Worm (Caenorhabditis elegans) whole organism, L1 larva: ENCODE data around the gene puf-9.

ENCODE experiments used
- C34B4.2 ChIP-seq: sonication (generic microtip); optimal IDR thresholded peaks from 2 replicates; lab custom pipeline; 2017; ENCODE audit warnings: mild to moderate bottlenecking, missing genetic modification characterization, missing compliant biosample characterization
- F16B12.6 ChIP-seq: fragments of 150-350 bp; optimal IDR thresholded peaks from 2 replicates; lab custom pipeline; 2014; ENCODE audit warnings: missing biosample characterization, missing genetic modification characterization
- aha-1 ChIP-seq: fragments of 150-350 bp; optimal IDR thresholded peaks from 2 replicates; lab custom pipeline; 2014; ENCODE audit warnings: missing biosample characterization, missing genetic modification characterization
- blmp-1 ChIP-seq: fragments of 150-350 bp; optimal IDR thresholded peaks from 2 replicates; lab custom pipeline; 2014; ENCODE audit warnings: missing biosample characterization, missing genetic modification characterization
- ceh-8 ChIP-seq: fragments of 200-800 bp; sonication (Bioruptor generic); optimal IDR thresholded peaks from 2 replicates; lab custom pipeline; 2018; ENCODE audit warnings: mild to moderate bottlenecking, missing genetic modification characterization, moderate library complexity, missing compliant biosample characterization
- ceh-90 ChIP-seq: sonication (generic microtip); optimal IDR thresholded peaks from 2 replicates; lab custom pipeline; 2016; ENCODE audit warnings: missing genetic modification characterization, missing compliant biosample characterization
- ces-1 ChIP-seq: fragments of 150-350 bp; optimal IDR thresholded peaks from 2 replicates; lab custom pipeline; 2014; ENCODE audit warnings: missing biosample characterization, missing genetic modification reagents, missing genetic modification characterization
- elt-3 ChIP-seq, 6 experiments: fragments of 150-350 bp in 1 of 6; sonication (generic microtip); optimal IDR thresholded peaks; 2 replicates each; lab custom pipeline; 2017 to 2018; ENCODE audit warnings: missing biosample characterization in 6 of 6, missing genetic modification characterization in 6 of 6, inconsistent platforms in 1 of 6
- fkh-10 ChIP-seq: sonication (generic microtip); optimal IDR thresholded peaks from 2 replicates; lab custom pipeline; 2017; ENCODE audit warnings: missing biosample characterization, missing genetic modification reagents, missing genetic modification characterization
- fkh-4 ChIP-seq: sonication (generic microtip); optimal IDR thresholded peaks from 2 replicates; lab custom pipeline; 2016; ENCODE audit warnings: missing compliant biosample characterization, missing genetic modification characterization, borderline replicate concordance
- fkh-8 ChIP-seq: sonication (generic microtip); optimal IDR thresholded peaks from 2 replicates; lab custom pipeline; 2016; ENCODE audit warnings: mild to moderate bottlenecking, missing genetic modification characterization, missing compliant biosample characterization
- fos-1 ChIP-seq: fragments of 150-350 bp; optimal IDR thresholded peaks from 2 replicates; lab custom pipeline; 2014; ENCODE audit warnings: missing biosample characterization, missing genetic modification characterization
- grh-1 ChIP-seq: fragments of 200-800 bp; sonication (Bioruptor generic); IDR thresholded peaks from 2 replicates; pipeline ENCODE4 v1.3.6; 2022; ENCODE audit warnings: missing genetic modification reagents, missing genetic modification characterization, missing compliant biosample characterization
- hlh-17 ChIP-seq: fragments of 200-800 bp; sonication (Bioruptor generic); optimal IDR thresholded peaks from 2 replicates; lab custom pipeline; 2018; ENCODE audit warnings: missing genetic modification characterization, mild to moderate bottlenecking, missing compliant biosample characterization, moderate library complexity, borderline replicate concordance
- hpl-2 ChIP-seq: fragments of 150-350 bp; optimal IDR thresholded peaks from 2 replicates; lab custom pipeline; 2014; ENCODE audit warnings: missing biosample characterization, missing genetic modification reagents, missing genetic modification characterization
- irx-1 ChIP-seq: sonication (generic microtip); optimal IDR thresholded peaks from 2 replicates; lab custom pipeline; 2016; ENCODE audit warnings: missing genetic modification characterization, missing compliant biosample characterization
- isw-1 ChIP-seq: fragments of 200-800 bp; sonication (Bioruptor generic); IDR thresholded peaks from 2 replicates; pipeline ENCODE4 v1.3.6; 2022; ENCODE audit warnings: missing genetic modification characterization, missing compliant biosample characterization
- jun-1 ChIP-seq: fragments of 150-350 bp; optimal IDR thresholded peaks from 2 replicates; lab custom pipeline; 2014; ENCODE audit warnings: missing biosample characterization, missing genetic modification reagents, missing genetic modification characterization
- lin-13 ChIP-seq: fragments of 150-350 bp; optimal IDR thresholded peaks from 2 replicates; lab custom pipeline; 2014; ENCODE audit warnings: missing biosample characterization, missing genetic modification reagents, missing genetic modification characterization
- lin-14 ChIP-seq: fragments of 200-800 bp; sonication (Bioruptor generic); optimal IDR thresholded peaks from 2 replicates; lab custom pipeline; 2018; ENCODE audit warnings: mild to moderate bottlenecking, missing genetic modification characterization, moderate library complexity, missing compliant biosample characterization
- lin-15B ChIP-seq: fragments of 150-350 bp; sonication (generic microtip); optimal IDR thresholded peaks from 3 replicates; lab custom pipeline; 2014; ENCODE audit warnings: missing biosample characterization, missing genetic modification characterization
- lir-3 ChIP-seq: sonication (generic microtip); optimal IDR thresholded peaks from 2 replicates; lab custom pipeline; 2016; ENCODE audit warnings: mild to moderate bottlenecking, missing genetic modification characterization, moderate library complexity, missing compliant biosample characterization; ENCODE audit not compliant: poor library complexity
- lsy-2 ChIP-seq, 2 experiments: fragments of 150-350 bp; optimal IDR thresholded peaks; 2 replicates each; lab custom pipeline; 2014; ENCODE audit warnings: missing biosample characterization in 2 of 2, missing genetic modification characterization in 2 of 2
- mdl-1 ChIP-seq, 2 experiments: fragments of 150-350 bp; optimal IDR thresholded peaks; 2 replicates each; lab custom pipeline; 2014 to 2017; ENCODE audit warnings: missing biosample characterization in 2 of 2, missing genetic modification characterization in 2 of 2, inconsistent platforms in 1 of 2
- mep-1 ChIP-seq: fragments of 150-350 bp; optimal IDR thresholded peaks from 2 replicates; lab custom pipeline; 2014; ENCODE audit warnings: missing biosample characterization, missing genetic modification characterization
- nhr-11 ChIP-seq: fragments of 150-350 bp; optimal IDR thresholded peaks from 2 replicates; lab custom pipeline; 2014; ENCODE audit warnings: missing biosample characterization, missing genetic modification characterization
- nhr-12 ChIP-seq: sonication (generic microtip); optimal IDR thresholded peaks from 2 replicates; lab custom pipeline; 2017; ENCODE audit warnings: missing biosample characterization, missing genetic modification characterization
- nhr-19 ChIP-seq: fragments of 200-800 bp; sonication (Bioruptor generic); conservative IDR thresholded peaks from 2 replicates; pipeline ENCODE4 v1.3.6; 2022; ENCODE audit warnings: missing genetic modification characterization, missing compliant biosample characterization
- nhr-20 ChIP-seq: sonication (generic microtip); optimal IDR thresholded peaks from 2 replicates; lab custom pipeline; 2016; ENCODE audit warnings: mild to moderate bottlenecking, missing genetic modification characterization, missing compliant biosample characterization
- nhr-237 ChIP-seq: fragments of 150-350 bp; optimal IDR thresholded peaks from 2 replicates; lab custom pipeline; 2014; ENCODE audit warnings: missing biosample characterization, missing genetic modification characterization
- nhr-28 ChIP-seq: fragments of 150-350 bp; optimal IDR thresholded peaks from 2 replicates; lab custom pipeline; 2014; ENCODE audit warnings: missing biosample characterization, missing genetic modification characterization
- nhr-47 ChIP-seq: sonication (generic microtip); optimal IDR thresholded peaks from 2 replicates; lab custom pipeline; 2016; ENCODE audit warnings: mild to moderate bottlenecking, missing genetic modification characterization, moderate library complexity, missing compliant biosample characterization
- nhr-71 ChIP-seq: sonication (generic microtip); optimal IDR thresholded peaks from 2 replicates; lab custom pipeline; 2016; ENCODE audit warnings: mild to moderate bottlenecking, missing genetic modification characterization, moderate library complexity, missing compliant biosample characterization
- nhr-85 ChIP-seq: sonication (generic microtip); peaks from one replicate; lab custom pipeline; 2016; ENCODE audit warnings: missing genetic modification characterization, inconsistent platforms, missing compliant biosample characterization
- nhr-90 ChIP-seq: sonication (generic microtip); optimal IDR thresholded peaks from 2 replicates; lab custom pipeline; 2016; ENCODE audit warnings: mild to moderate bottlenecking, missing genetic modification characterization, missing compliant biosample characterization; ENCODE audit not compliant: poor library complexity
- pag-3 ChIP-seq: sonication (generic microtip); optimal IDR thresholded peaks from 2 replicates; lab custom pipeline; 2017; ENCODE audit warnings: missing genetic modification characterization, mild to moderate bottlenecking, missing compliant biosample characterization, antibody characterized with exemption, borderline replicate concordance; ENCODE audit not compliant: insufficient read depth
- pqm-1 ChIP-seq: sonication (generic microtip); optimal IDR thresholded peaks from 3 replicates; lab custom pipeline; 2017; ENCODE audit warnings: missing biosample characterization, missing genetic modification characterization
- rnt-1 ChIP-seq: sonication (generic microtip); optimal IDR thresholded peaks from 2 replicates; lab custom pipeline; 2016; ENCODE audit warnings: mild to moderate bottlenecking, missing genetic modification characterization, moderate library complexity, missing compliant biosample characterization
- snu-23 ChIP-seq: sonication (generic microtip); optimal IDR thresholded peaks from 2 replicates; lab custom pipeline; 2016; ENCODE audit warnings: missing genetic modification characterization, missing compliant biosample characterization
- sup-37 ChIP-seq: fragments of 200-800 bp; sonication (Bioruptor generic); optimal IDR thresholded peaks from 2 replicates; lab custom pipeline; 2018; ENCODE audit warnings: mild to moderate bottlenecking, missing genetic modification characterization, missing compliant biosample characterization
- swsn-7 ChIP-seq: sonication (generic microtip); optimal IDR thresholded peaks from 2 replicates; lab custom pipeline; 2016; ENCODE audit warnings: missing genetic modification characterization, missing compliant biosample characterization
- tbx-2 ChIP-seq: sonication (generic microtip); optimal IDR thresholded peaks from 2 replicates; lab custom pipeline; 2016; ENCODE audit warnings: missing genetic modification characterization, missing compliant biosample characterization
- tlp-1 ChIP-seq: fragments of 150-350 bp; optimal IDR thresholded peaks from 2 replicates; lab custom pipeline; 2014; ENCODE audit warnings: missing biosample characterization, missing genetic modification characterization
- unc-30 ChIP-seq: sonication (generic microtip); optimal IDR thresholded peaks from 2 replicates; lab custom pipeline; 2017; ENCODE audit warnings: missing biosample characterization, missing genetic modification characterization
- unc-62 ChIP-seq: fragments of 150-350 bp; optimal IDR thresholded peaks from 2 replicates; lab custom pipeline; 2014; ENCODE audit warnings: missing biosample characterization, missing genetic modification reagents, missing genetic modification characterization
- vab-15 ChIP-seq: sonication (generic microtip); optimal IDR thresholded peaks from 2 replicates; lab custom pipeline; 2017; ENCODE audit warnings: missing genotype, mild to moderate bottlenecking, missing genetic modification characterization, missing compliant biosample characterization
- xbp-1 ChIP-seq: sonication (generic microtip); optimal IDR thresholded peaks from 2 replicates; lab custom pipeline; 2016; ENCODE audit warnings: missing genetic modification characterization, missing compliant biosample characterization
- ztf-4 ChIP-seq: fragments of 150-350 bp; optimal IDR thresholded peaks from 2 replicates; lab custom pipeline; 2014; ENCODE audit warnings: missing biosample characterization, missing genetic modification characterization

puf-9 gene

DNA sequence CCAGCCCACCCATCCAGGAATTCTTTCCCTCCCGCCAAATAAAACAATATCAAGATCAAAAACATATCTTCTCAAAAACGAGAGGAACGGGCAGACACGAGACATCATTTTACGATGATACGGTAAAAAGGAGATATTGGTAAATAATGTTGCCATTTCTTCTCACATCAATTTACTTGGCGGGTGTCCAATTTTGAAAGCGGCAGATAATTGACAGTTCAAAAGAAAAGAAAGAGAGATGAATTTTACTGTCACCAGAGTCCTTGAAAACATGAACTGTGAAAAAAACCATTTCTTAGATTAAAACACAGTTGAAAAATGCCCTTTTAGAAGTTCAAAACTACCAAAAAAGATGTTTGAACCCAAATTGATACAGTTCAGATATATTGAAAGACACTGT lies 30.7 kb upstream of the puf-9 start:
- TF ChIP-seq nhr-20 (tag; lab: Kevin White, UChicago) (peak; percentile 39), nhr-19 (GFP tag; lab: Robert Waterston, UW) (peak; percentile 12; the same call in 1 of the 2 replicates), fkh-8 (tag; lab: Kevin White, UChicago) (no peak), tbx-2 (tag; lab: Kevin White, UChicago) (no peak), rnt-1 (tag; lab: Kevin White, UChicago) (peak; percentile 5), jun-1 (tag; lab: Kevin White, UChicago) (no peak), blmp-1 (peak; percentile 66), F16B12.6 (no peak), snu-23 (GFP tag; lab: Kevin White, UChicago) (peak; percentile 31), nhr-71 (tag; lab: Kevin White, UChicago) (peak; percentile 67), nhr-12 (tag; lab: Kevin White, UChicago) (no peak), nhr-85 (tag; lab: Kevin White, UChicago) (peak; percentile 96), fkh-10 (GFP tag; lab: Kevin White, UChicago) (no peak), elt-3 (tag; optimal IDR thresholded peaks at IDR 0.05; lab: Kevin White, UChicago) (peak in 2 of 6 experiments; percentile 25 to 50), unc-30 (no peak), lin-14 (peak; percentile 83), mep-1 (peak; percentile 76), hpl-2 (GFP tag; lab: Kevin White, UChicago) (no peak), ceh-8 (GFP tag; lab: Kevin White, UChicago) (no peak), lsy-2 (tag; optimal IDR thresholded peaks at IDR 0.05; lab: Kevin White, UChicago) (peak in 1 of 2 experiments; percentile 23), fkh-4 (tag; lab: Kevin White, UChicago) (no peak), mdl-1 (tag; optimal IDR thresholded peaks at IDR 0.05; lab: Kevin White, UChicago) (no peak), nhr-90 (tag; lab: Kevin White, UChicago) (peak; percentile 20), hlh-17 (GFP tag; lab: Kevin White, UChicago) (no peak)

DNA sequence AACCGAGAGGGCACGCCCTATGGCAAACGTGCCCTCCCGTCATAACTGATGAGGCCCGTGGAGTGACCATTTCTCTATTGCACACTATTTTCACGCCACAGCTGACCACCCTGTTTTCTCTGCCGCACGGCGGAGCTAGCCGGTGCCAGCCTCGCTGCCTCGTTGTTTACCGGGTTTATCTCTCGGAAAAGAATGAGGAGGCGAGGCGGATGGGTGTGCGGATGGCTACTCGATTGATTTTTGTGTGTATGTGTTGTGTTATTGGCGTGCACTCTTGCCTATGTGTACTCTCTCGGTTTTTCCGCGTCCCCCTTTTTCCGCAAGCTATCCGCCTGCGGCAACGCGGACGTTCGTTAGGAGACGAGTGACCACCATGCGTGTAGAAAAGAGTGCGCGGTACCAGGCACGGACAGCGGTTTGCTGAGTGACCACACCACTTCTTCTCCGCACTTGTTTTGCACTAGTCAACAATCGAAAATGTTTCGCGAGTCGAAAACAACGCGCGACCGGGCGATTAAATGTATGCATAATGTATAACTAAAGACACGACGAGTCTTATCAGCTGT lies 29.3 kb upstream of the puf-9 start:
- TF ChIP-seq ztf-4: peak; percentile 89
- no peak for TF ChIP-seq irx-1 (tag; lab: Kevin White, UChicago)
- no peak for TF ChIP-seq nhr-237
- peak; percentile 38 for TF ChIP-seq blmp-1
- peak; percentile 78 for TF ChIP-seq fkh-10 (GFP tag; lab: Kevin White, UChicago)
- TF ChIP-seq lsy-2 (tag; optimal IDR thresholded peaks at IDR 0.05; lab: Kevin White, UChicago): peak; percentile 40 to 49
- TF ChIP-seq fkh-8 (tag; lab: Kevin White, UChicago): peak; percentile 72
- TF ChIP-seq nhr-90 (tag; lab: Kevin White, UChicago): no peak
- no peak for TF ChIP-seq tlp-1 (tag; lab: Kevin White, UChicago)
- TF ChIP-seq pqm-1 (tag; lab: Kevin White, UChicago): no peak
- TF ChIP-seq vab-15 (tag; lab: Kevin White, UChicago): no peak
- no peak for TF ChIP-seq nhr-12 (tag; lab: Kevin White, UChicago)
- peak; percentile 16 for TF ChIP-seq xbp-1
- no peak for TF ChIP-seq hlh-17 (GFP tag; lab: Kevin White, UChicago)
- TF ChIP-seq nhr-11 (tag; lab: Kevin White, UChicago): no peak
- TF ChIP-seq rnt-1 (tag; lab: Kevin White, UChicago): peak; percentile 64
- no peak for TF ChIP-seq unc-30
- TF ChIP-seq grh-1: no peak
- no peak for TF ChIP-seq unc-62 (GFP tag; lab: Kevin White, UChicago)
- TF ChIP-seq swsn-7 (tag; lab: Kevin White, UChicago): peak; percentile 52
- TF ChIP-seq C34B4.2 (tag; lab: Kevin White, UChicago): no peak
- TF ChIP-seq pag-3 (tag; lab: Kevin White, UChicago): no peak
- no peak for TF ChIP-seq fos-1
- TF ChIP-seq snu-23 (GFP tag; lab: Kevin White, UChicago): peak; percentile 55
- peak; percentile 44; the same call in 1 of the 2 replicates for TF ChIP-seq nhr-19 (GFP tag; lab: Robert Waterston, UW)
- no peak for TF ChIP-seq isw-1 (GFP tag; lab: Robert Waterston, UW)
- TF ChIP-seq fkh-4 (tag; lab: Kevin White, UChicago): no peak
- no peak for TF ChIP-seq lin-15B
- peak; percentile 71 for TF ChIP-seq nhr-47
- no peak for TF ChIP-seq ces-1 (GFP tag; lab: Kevin White, UChicago)
- TF ChIP-seq lin-13 (GFP tag; lab: Kevin White, UChicago): no peak
- TF ChIP-seq nhr-28 (tag; lab: Kevin White, UChicago): no peak
- TF ChIP-seq sup-37 (GFP tag; lab: Kevin White, UChicago): no peak
- TF ChIP-seq lir-3 (tag; lab: Kevin White, UChicago): no peak
- no peak for TF ChIP-seq ceh-90 (tag; lab: Kevin White, UChicago)
- TF ChIP-seq tbx-2 (tag; lab: Kevin White, UChicago): peak; percentile 50
- TF ChIP-seq aha-1 (tag; lab: Kevin White, UChicago): no peak
